Worm (Caenorhabditis elegans) whole organism, early embryonic: ENCODE results near the gene str-25.

Experiments
- B0310.2 ChIP-seq: sonication (generic microtip); optimal IDR thresholded peaks from 2 replicates; lab custom pipeline; 2016; ENCODE audit warnings: mild to moderate bottlenecking, missing genetic modification characterization, missing compliant biosample characterization
- F13C5.2 ChIP-seq: sonication (generic microtip); optimal IDR thresholded peaks from 2 replicates; lab custom pipeline; 2017; ENCODE audit warnings: mild to moderate bottlenecking, missing genetic modification characterization, inconsistent platforms, missing compliant biosample characterization
- aly-1 ChIP-seq: sonication (generic microtip); optimal IDR thresholded peaks from 2 replicates; lab custom pipeline; 2016; ENCODE audit warnings: missing genetic modification characterization, missing compliant biosample characterization
- ama-1 ChIP-seq: fragments of 150-350 bp; optimal IDR thresholded peaks from 2 replicates; lab custom pipeline; 2014
- ceh-13 ChIP-seq: fragments of 200-800 bp; sonication (Bioruptor generic); optimal IDR thresholded peaks from 2 replicates; lab custom pipeline; 2018; ENCODE audit warnings: mild to moderate bottlenecking, missing genetic modification characterization, missing compliant biosample characterization
- ceh-36 ChIP-seq: sonication (generic microtip); optimal IDR thresholded peaks from 2 replicates; lab custom pipeline; 2016; ENCODE audit warnings: missing genetic modification characterization, inconsistent platforms, missing compliant biosample characterization
- ets-7 ChIP-seq: sonication (generic microtip); optimal IDR thresholded peaks from 2 replicates; lab custom pipeline; 2016; ENCODE audit warnings: missing genotype, missing genetic modification characterization, missing compliant biosample characterization
- flt-1 ChIP-seq: fragments of 200-800 bp; sonication (Bioruptor generic); IDR thresholded peaks from 2 replicates; pipeline ENCODE4 v1.3.6; 2022; ENCODE audit warnings: missing genetic modification characterization, missing compliant biosample characterization
- hmbx-1 ChIP-seq: sonication (generic microtip); optimal IDR thresholded peaks from 2 replicates; lab custom pipeline; 2016; ENCODE audit warnings: mild to moderate bottlenecking, missing genetic modification characterization, missing compliant biosample characterization
- hmg-4 ChIP-seq: fragments of 200-800 bp; sonication (Bioruptor generic); optimal IDR thresholded peaks from 2 replicates; lab custom pipeline; 2018; ENCODE audit warnings: mild to moderate bottlenecking, missing genetic modification characterization, missing compliant biosample characterization
- hnd-1 ChIP-seq: sonication (generic microtip); optimal IDR thresholded peaks from 2 replicates; lab custom pipeline; 2016; ENCODE audit warnings: missing genetic modification characterization, missing compliant biosample characterization
- pes-1 ChIP-seq: fragments of 200-800 bp; sonication (Bioruptor generic); IDR thresholded peaks from 2 replicates; pipeline ENCODE4 v1.3.6; 2022; ENCODE audit warnings: missing genetic modification reagents, missing genetic modification characterization, missing compliant biosample characterization
- scrt-1 ChIP-seq: fragments of 200-800 bp; sonication (Bioruptor generic); IDR thresholded peaks from 2 replicates; pipeline ENCODE4 v1.3.6; 2022; ENCODE audit warnings: missing genetic modification characterization, missing compliant biosample characterization
- sea-1 ChIP-seq: fragments of 200-800 bp; sonication (Bioruptor generic); conservative IDR thresholded peaks from 2 replicates; pipeline ENCODE4 v1.3.6; 2022; ENCODE audit warnings: missing genetic modification characterization, missing compliant biosample characterization
- tbx-11 ChIP-seq: fragments of 200-800 bp; sonication (Bioruptor generic); IDR thresholded peaks from 2 replicates; pipeline ENCODE4 v1.3.6; 2022; ENCODE audit warnings: missing genetic modification characterization, missing compliant biosample characterization
- tbx-37 ChIP-seq: fragments of 200-800 bp; sonication (Bioruptor generic); conservative IDR thresholded peaks from 2 replicates; pipeline ENCODE4 v1.3.6; 2022; ENCODE audit warnings: missing genetic modification reagents, missing genetic modification characterization, missing compliant biosample characterization
- tra-4 ChIP-seq: sonication (generic microtip); optimal IDR thresholded peaks from 2 replicates; lab custom pipeline; 2017; ENCODE audit warnings: missing genetic modification characterization, missing compliant biosample characterization

str-25 gene

ce11 chrV:16132215-16132614 lies 16.7 kb downstream of the str-25 start:
- TF ChIP-seq ceh-36 (tag; lab: Kevin White, UChicago) (no peak), hmg-4 (GFP tag; lab: Kevin White, UChicago) (no peak), flt-1 (GFP tag; lab: Robert Waterston, UW) (no peak), pes-1 (GFP tag; lab: Robert Waterston, UW) (no peak), tbx-37 (GFP tag; lab: Robert Waterston, UW) (no peak), ets-7 (tag; lab: Kevin White, UChicago) (no peak), tbx-11 (GFP tag; lab: Robert Waterston, UW) (no peak), sea-1 (GFP tag; lab: Robert Waterston, UW) (no peak), F13C5.2 (tag; lab: Kevin White, UChicago) (no peak), tra-4 (tag; lab: Kevin White, UChicago) (no peak)

DNA sequence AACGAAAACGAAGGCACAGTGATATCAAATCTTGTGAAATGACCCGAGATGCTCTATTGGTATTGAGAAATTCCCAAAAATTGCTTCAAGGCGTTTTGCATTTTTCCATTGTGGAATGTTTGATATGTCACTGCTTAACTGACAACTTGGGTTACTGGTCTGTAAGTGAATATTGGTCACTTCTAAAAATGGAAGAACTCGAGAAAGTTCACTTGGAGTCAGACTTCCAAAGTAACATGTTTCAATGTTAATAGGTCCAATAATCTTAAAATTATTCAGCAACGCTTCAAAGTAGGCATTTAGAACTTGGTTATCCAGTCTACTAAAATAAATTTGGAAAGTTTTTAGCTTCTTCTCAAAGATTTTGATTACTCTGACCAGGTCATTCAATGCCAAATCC lies 17.2 kb downstream of the str-25 start, which contains the start of gene fbxa-144:
fbxa-144 (minus strand) TSS at position 101 of the 400 bp plus-strand sequence.
- TF ChIP-seq F13C5.2 (tag; lab: Kevin White, UChicago) (no peak), flt-1 (GFP tag; lab: Robert Waterston, UW) (no peak), hmg-4 (GFP tag; lab: Kevin White, UChicago) (no peak), ama-1 (no peak), tbx-37 (GFP tag; lab: Robert Waterston, UW) (no peak), scrt-1 (GFP tag; lab: Robert Waterston, UW) (no peak)

DNA sequence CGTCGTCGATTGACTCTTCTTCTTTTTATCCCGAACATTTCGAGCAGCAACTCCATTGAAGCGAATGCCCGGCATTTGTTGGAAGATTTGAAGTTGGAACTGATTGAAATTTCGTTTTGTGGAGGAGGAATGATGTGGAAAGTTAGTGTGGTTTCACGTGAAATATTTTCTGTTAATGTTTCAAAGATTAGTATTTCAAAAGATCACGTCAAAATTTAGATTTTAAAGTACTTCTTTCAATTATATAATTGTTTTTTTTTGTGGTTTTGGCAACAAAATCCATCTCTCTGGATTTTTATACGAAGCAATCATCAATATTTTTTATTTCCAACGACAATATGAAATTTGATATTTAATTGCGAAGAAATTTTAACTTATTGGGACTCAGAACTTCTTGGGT lies 21.6 kb downstream of the str-25 start, which contains the start of gene F44G3.7:
F44G3.7 (minus strand) TSS at position 101 of the 400 bp plus-strand sequence.
- TF ChIP-seq F13C5.2 (tag; lab: Kevin White, UChicago) (no peak), aly-1 (tag; lab: Kevin White, UChicago) (no peak), ama-1 (no peak), hmg-4 (GFP tag; lab: Kevin White, UChicago) (no peak), tbx-37 (GFP tag; lab: Robert Waterston, UW) (no peak), hnd-1 (tag; lab: Kevin White, UChicago) (no peak), B0310.2 (tag; lab: Kevin White, UChicago) (no peak), ets-7 (tag; lab: Kevin White, UChicago) (no peak), pes-1 (GFP tag; lab: Robert Waterston, UW) (no peak), tbx-11 (GFP tag; lab: Robert Waterston, UW) (no peak), flt-1 (GFP tag; lab: Robert Waterston, UW) (no peak), tra-4 (tag; lab: Kevin White, UChicago) (no peak), hmbx-1 (tag; lab: Kevin White, UChicago) (no peak)

- TF ChIP-seq pes-1 (GFP tag; lab: Robert Waterston, UW) (no peak), tra-4 (tag; lab: Kevin White, UChicago) (no peak), ama-1 (no peak), sea-1 (GFP tag; lab: Robert Waterston, UW) (no peak), ceh-13 (GFP tag; lab: Kevin White, UChicago) (no peak), hnd-1 (tag; lab: Kevin White, UChicago) (no peak)
These were observed 24.0 kb downstream of the str-25 start, which contains the start of gene clc-11 for ce11 chrV:16139529-16139928. clc-11 (minus strand) TSS chrV:16139629.

DNA sequence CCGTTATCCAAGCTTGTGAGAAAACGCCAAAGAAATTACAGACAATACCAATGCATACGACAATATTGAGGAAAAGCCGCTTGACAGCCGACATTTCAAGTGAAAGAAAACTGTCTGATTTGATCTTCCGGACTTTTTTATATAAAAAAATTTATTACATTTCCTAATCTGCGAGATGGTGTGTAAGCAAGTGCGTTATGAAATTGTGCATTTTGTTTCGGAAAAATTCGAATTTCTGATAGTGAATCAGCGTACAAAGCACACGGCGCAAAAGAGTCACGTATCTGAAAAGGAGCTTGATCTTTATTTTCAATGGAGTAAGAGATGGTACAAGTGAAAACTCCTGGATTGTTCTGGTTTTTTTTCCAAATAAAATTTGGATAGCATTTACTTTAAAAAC lies 25.6 kb downstream of the str-25 start, which contains the start of gene clc-32:
clc-32 (minus strand) TSS at position 101 of the 400 bp plus-strand sequence.
- no peak for TF ChIP-seq tra-4 (tag; lab: Kevin White, UChicago)
- no peak for TF ChIP-seq aly-1 (tag; lab: Kevin White, UChicago)
- TF ChIP-seq pes-1 (GFP tag; lab: Robert Waterston, UW): no peak
- no peak for TF ChIP-seq hmbx-1 (tag; lab: Kevin White, UChicago)
- no peak for TF ChIP-seq flt-1 (GFP tag; lab: Robert Waterston, UW)
- no peak for TF ChIP-seq sea-1 (GFP tag; lab: Robert Waterston, UW)
- no peak for TF ChIP-seq scrt-1 (GFP tag; lab: Robert Waterston, UW)
- TF ChIP-seq B0310.2 (tag; lab: Kevin White, UChicago): no peak
- TF ChIP-seq tbx-37 (GFP tag; lab: Robert Waterston, UW): no peak
- no peak for TF ChIP-seq hnd-1 (tag; lab: Kevin White, UChicago)
- no peak for TF ChIP-seq hmg-4 (GFP tag; lab: Kevin White, UChicago)
- TF ChIP-seq tbx-11 (GFP tag; lab: Robert Waterston, UW): no peak
- TF ChIP-seq ets-7 (tag; lab: Kevin White, UChicago): no peak
- no peak for TF ChIP-seq F13C5.2 (tag; lab: Kevin White, UChicago)
- TF ChIP-seq ceh-13 (GFP tag; lab: Kevin White, UChicago): no peak

- TF ChIP-seq sea-1 (GFP tag; lab: Robert Waterston, UW) (no peak), scrt-1 (GFP tag; lab: Robert Waterston, UW) (no peak), tbx-11 (GFP tag; lab: Robert Waterston, UW) (no peak), ama-1 (no peak), flt-1 (GFP tag; lab: Robert Waterston, UW) (no peak), hmbx-1 (tag; lab: Kevin White, UChicago) (no peak), ceh-36 (tag; lab: Kevin White, UChicago) (no peak), tra-4 (tag; lab: Kevin White, UChicago) (no peak), ceh-13 (GFP tag; lab: Kevin White, UChicago) (no peak), pes-1 (GFP tag; lab: Robert Waterston, UW) (no peak), hnd-1 (tag; lab: Kevin White, UChicago) (no peak), hmg-4 (GFP tag; lab: Kevin White, UChicago) (no peak), tbx-37 (GFP tag; lab: Robert Waterston, UW) (no peak), aly-1 (tag; lab: Kevin White, UChicago) (no peak), B0310.2 (tag; lab: Kevin White, UChicago) (no peak), F13C5.2 (tag; lab: Kevin White, UChicago) (no peak), ets-7 (tag; lab: Kevin White, UChicago) (no peak)
These were observed 26.9 kb downstream of the str-25 start, which contains the start of gene fbxa-18 for ce11 chrV:16142371-16142770. fbxa-18 (plus strand) TSS chrV:16142671.
